Worm (Caenorhabditis elegans) whole organism, dauer: Measurements from ENCODE around the gene unk-1.

Source experiments
- unc-62 ChIP-seq: sonication (generic microtip); optimal IDR thresholded peaks from 2 replicates; lab custom pipeline; 2017; ENCODE audit warnings: missing biosample characterization, missing genetic modification reagents, missing genetic modification characterization

Gene unk-1

DNA sequence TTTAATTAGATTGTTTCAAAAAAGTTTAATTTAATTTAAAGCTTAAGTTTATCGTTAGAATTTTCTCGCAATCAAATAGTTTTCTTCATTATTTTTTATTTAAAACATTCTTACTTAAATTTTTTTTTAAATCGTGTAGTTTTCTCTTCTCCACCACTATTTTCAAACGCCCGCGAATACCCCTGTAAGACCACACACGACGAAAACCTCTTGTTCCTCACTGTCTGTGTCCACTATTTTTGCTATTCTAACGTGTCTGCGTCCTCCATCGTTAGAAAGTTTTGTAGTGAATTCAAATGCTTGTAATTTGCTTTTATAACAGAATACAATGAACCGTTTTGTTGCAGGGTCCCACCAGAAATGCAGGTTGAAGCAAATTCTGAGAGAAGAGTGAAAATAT lies 26.2 kb downstream of the unk-1 start, which contains the start of gene xol-1:
xol-1 (plus strand) TSS at position 347 of the 400 bp plus-strand sequence.
- no peak for TF ChIP-seq unc-62 (GFP tag; lab: Kevin White, UChicago)

DNA sequence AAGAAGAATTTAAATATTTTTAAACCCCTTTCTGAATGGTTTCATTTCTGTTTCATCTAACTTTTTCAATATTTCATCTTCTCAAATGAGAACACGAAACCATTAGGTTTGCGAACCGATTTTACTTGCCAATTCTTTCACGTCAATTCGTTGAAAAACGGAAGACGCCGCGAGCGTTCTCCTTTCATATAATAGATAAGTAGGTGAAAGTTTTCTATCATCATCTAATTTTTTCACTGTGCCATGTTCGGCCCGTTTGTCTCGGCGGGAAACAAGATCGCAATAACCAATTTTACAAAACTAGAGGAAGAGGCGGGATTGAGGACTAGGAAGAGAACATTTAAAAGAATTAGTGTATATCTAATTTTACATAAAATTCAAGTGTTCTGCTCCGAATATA lies 30.4 kb downstream of the unk-1 start, which contains the start of gene C18A11.4:
C18A11.4 (plus strand) TSS at position 367 of the 400 bp plus-strand sequence.
- no peak for TF ChIP-seq unc-62 (GFP tag; lab: Kevin White, UChicago)

DNA sequence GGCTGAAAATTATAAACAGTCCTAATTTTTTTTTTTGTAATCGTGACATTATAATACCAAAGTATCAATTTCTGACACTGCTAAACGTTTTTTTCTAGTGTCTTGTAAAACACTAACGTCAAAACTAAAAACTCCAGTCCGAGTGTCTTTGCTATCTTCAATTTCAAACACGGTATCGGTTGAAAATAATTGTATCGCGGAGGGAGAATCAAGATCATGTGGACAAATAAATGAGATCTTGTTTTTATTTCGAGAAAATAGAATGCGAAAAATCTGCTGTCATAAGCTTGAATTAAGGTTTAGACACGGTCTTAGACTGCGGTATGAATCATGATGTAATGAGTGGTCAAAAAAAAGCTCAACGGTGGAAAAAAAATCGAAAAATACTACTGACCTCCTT lies 33.9 kb downstream of the unk-1 start:
- no peak for TF ChIP-seq unc-62 (GFP tag; lab: Kevin White, UChicago)

DNA sequence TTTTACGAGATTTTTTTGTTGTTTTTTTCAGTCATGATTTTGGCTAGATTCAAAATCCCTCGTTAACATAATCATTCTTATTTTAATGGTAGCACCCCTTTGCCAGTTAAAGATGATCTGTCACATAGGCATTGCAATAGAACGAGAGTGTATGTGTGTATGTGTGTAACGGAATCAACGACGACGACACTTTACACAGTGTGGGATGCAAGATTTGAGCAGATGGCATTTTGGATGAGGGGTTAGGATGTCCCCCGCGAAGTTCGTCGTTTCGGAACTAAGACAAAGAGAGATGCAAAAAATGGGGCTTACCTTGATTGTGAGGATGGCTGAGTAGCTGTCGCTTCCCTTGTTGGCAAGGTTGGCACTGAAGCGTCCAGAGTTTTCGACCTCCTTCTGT lies 37.3 kb downstream of the unk-1 start:
- TF ChIP-seq unc-62 (GFP tag; lab: Kevin White, UChicago) = no peak

DNA sequence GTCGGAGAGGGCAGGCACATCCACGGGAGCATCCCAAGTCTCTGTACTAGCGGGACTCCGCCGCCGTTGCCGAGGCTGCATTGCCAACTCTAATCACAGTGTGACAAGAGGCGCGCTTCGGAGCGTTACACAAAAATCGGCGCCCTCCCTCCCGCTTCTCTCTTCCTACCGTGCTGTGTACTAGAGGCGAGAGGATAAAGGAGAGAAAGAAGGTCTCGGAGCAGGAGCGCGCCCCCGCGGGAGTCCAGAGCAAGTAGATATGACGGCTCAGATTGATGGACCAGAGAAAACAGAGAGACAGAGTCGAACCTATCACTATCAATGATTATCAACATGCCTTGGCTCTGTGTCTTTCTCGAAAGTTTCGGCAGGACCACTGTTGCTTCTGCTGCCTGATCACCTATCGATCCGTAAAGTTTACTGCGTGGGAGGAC lies 38.2 kb downstream of the unk-1 start:
- TF ChIP-seq unc-62 (GFP tag; lab: Kevin White, UChicago) = no peak

DNA sequence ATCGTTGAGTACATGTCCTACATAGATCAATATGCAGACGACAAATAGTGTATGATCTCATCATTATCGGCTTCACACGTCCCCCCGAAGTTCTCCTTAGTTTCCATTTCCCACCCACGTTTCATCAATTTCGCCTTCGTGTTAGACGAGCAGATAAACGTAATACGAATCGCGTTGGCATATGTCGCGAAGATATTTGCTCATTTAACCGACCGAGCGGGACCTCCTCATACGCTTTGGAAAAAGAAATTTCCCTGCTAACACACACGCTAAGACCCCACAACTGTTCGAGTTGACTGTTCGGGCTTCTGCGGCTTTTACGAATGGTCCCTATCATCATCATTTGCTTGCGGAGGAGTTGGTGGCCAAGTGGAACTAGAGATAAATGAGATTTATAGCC lies 39.7 kb downstream of the unk-1 start:
- no peak for TF ChIP-seq unc-62 (GFP tag; lab: Kevin White, UChicago)

DNA sequence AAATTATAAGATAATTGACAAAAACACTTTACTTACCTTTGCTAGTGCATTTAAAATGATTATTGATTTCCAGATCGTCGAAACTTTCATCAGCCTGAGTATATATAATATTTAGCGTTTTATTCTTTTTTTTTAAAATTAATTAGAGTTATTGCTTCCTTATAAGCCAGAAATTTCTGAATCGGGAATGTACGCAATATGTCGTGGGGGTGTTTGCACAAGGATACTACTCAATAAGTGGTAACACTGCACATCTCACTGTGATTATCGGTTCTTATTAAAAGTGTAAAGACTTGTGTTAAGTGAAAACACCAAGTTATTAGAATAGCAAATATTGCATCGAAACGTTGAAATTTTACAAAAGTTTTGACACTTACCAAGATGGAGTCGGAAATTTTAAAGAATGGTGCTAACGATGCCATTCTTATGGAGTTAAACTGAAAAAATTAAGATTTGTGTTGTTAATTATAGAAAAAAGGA lies 43.0 kb downstream of the unk-1 start, which contains the start of gene dim-1:
dim-1 (minus strand) TSS at position 430 of the 480 bp plus-strand sequence.
- no peak for TF ChIP-seq unc-62 (GFP tag; lab: Kevin White, UChicago)

DNA sequence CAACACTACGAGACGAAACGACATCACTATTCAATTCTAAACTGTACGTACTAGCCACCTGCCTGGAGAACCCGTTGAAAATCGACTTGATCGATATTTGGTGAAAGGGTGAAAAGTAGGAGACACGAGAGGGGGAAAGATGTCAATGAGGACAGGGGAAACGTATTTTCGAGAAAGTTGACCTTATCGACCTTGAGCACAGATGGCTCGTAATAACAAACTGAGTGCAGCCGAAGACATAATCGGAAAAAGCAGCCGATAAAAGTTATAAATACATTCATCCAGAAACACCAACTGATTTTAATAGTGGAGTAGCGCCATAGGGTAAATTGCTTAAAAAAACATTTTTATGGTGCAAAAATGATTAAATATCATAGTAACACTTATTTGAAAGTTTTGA lies 45.2 kb downstream of the unk-1 start:
- no peak for TF ChIP-seq unc-62 (GFP tag; lab: Kevin White, UChicago)

DNA sequence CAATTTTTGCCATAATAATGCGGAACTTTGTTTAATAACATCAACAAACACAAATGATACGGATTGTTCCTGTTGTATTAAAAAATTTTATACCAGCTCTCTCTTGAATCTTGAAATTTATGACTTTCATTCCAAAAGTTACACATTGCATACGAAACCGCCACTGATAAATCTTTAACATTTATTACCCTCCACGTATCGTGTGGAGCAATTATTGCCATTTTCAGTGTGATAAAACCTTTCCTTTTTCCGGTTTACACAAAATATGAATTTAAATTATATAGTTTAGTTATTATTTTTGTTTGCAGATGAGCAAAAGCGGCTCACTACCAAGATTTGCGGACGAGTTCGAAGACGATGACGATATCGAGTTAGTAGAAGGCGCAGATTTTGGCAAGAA lies 46.0 kb downstream of the unk-1 start, which contains the start of gene C18A11.3:
C18A11.3 (plus strand) TSS at position 301 of the 400 bp plus-strand sequence.
- no peak for TF ChIP-seq unc-62 (GFP tag; lab: Kevin White, UChicago)

DNA sequence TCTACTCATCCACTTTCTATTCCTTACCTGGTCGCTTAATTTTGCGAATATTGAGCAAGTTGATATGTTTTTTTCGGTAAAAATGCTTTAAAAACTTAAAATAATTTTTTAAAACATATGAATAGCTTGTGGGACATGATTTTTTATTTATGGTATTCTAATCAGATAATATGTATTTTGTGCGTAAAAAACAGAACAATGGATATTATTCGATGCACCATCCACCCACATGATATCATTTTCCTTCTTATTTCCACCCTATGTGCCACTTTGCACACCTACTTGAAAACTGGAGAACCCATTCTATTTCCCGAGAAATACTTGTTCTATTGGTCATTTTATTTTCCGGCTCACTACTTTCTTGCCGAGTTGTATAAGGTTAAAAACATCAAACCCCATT lies 52.5 kb downstream of the unk-1 start, which contains the start of gene C18A11.2:
C18A11.2 (plus strand) TSS at position 301 of the 400 bp plus-strand sequence.
- no peak for TF ChIP-seq unc-62 (GFP tag; lab: Kevin White, UChicago)

DNA sequence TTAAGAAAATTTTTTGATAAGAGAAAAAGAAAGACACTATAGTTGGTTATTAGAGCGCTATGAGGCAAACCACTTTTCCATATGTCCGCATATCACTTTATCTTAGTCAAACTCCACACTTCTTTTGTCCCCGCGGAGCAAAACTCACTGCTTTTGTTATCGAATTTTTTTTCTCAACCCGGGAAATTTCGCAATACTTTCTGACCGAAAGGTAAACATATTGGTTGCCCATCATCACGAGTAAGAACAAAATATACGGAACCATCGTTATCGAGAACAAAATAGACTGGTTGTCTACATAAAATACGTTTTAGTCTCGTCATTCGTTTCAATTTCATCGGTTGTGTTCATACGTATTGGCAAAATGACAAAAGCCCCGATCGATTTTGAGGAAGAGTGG lies 54.5 kb downstream of the unk-1 start, which contains the start of gene C18A11.1:
C18A11.1 (plus strand) TSS at position 36 of the 400 bp plus-strand sequence.
- no peak for TF ChIP-seq unc-62 (GFP tag; lab: Kevin White, UChicago)

DNA sequence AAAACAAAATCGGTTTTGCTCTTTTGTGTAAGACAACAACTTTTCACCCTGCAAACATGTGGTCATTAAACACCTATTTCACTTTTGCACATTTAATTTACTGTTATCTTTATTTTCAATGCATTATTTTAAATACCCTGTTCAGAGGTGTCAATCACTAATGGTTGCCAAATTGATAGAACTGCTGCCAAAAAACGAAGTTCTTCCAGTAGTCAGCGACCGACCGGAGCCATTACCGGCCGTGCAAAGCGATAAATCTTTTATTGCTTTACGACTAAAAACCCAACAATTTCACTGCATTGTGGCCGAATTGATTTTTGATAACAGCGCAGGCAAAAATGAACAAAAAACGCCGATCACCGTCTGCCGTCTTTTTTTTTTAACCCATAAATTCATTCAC lies 59.7 kb downstream of the unk-1 start:
- no peak for TF ChIP-seq unc-62 (GFP tag; lab: Kevin White, UChicago)
